Fruit fly (Drosophila melanogaster): Measurements from ENCODE around the gene Blos4.

Gene Blos4

dm6 chr3L:10889000-10889691 lies 10.3 kb downstream of the Blos4 start:
- TF ChIP-seq Myc (optimal IDR thresholded peaks at IDR 0.05) (no peak), ey (GFP tag; optimal IDR thresholded peaks at IDR 0.05) (no peak), fru (GFP tag; optimal IDR thresholded peaks at IDR 0.05) (no peak), Abd-B (GFP tag; optimal IDR thresholded peaks at IDR 0.05) (no peak), usp (GFP tag; optimal IDR thresholded peaks at IDR 0.05) (no peak), Hr78 (GFP tag; optimal IDR thresholded peaks at IDR 0.05) (no peak)

- TF ChIP-seq Abd-B (GFP tag; optimal IDR thresholded peaks at IDR 0.05), result no peak
- TF ChIP-seq Myc (optimal IDR thresholded peaks at IDR 0.05), result no peak
- TF ChIP-seq fru (GFP tag; optimal IDR thresholded peaks at IDR 0.05), result no peak
- no peak for TF ChIP-seq foxo (GFP tag; optimal IDR thresholded peaks at IDR 0.05)
Observed at dm6 chr3L:10889692-10890089, 10.8 kb downstream of the Blos4 start, which contains the start of gene Cpr67Fa1. Gene Cpr67Fa1, plus strand, starts transcription at chr3L:10889990.

- TF ChIP-seq br (GFP tag; optimal IDR thresholded peaks at IDR 0.05), result no peak
- no peak for TF ChIP-seq sage (GFP tag; optimal IDR thresholded peaks at IDR 0.05)
- TF ChIP-seq Vsx2 (GFP tag; optimal IDR thresholded peaks at IDR 0.05; ENCODE audit: partially characterized antibody), result no peak
- TF ChIP-seq Hr78 (GFP tag; optimal IDR thresholded peaks at IDR 0.05), result no peak
- TF ChIP-seq GATAd (GFP tag; optimal IDR thresholded peaks at IDR 0.05), result no peak
- TF ChIP-seq sv (GFP tag; optimal IDR thresholded peaks at IDR 0.05), result no peak
- TF ChIP-seq Myc (optimal IDR thresholded peaks at IDR 0.05), result no peak
- no peak for TF ChIP-seq Jra (GFP tag; optimal IDR thresholded peaks at IDR 0.05)
- no peak for TF ChIP-seq Hr83 (GFP tag; optimal IDR thresholded peaks at IDR 0.05; ENCODE audit: poor library complexity, severe bottlenecking)
- TF ChIP-seq brk (GFP tag; optimal IDR thresholded peaks at IDR 0.05), result no peak
- TF ChIP-seq Sp1 (GFP tag; optimal IDR thresholded peaks at IDR 0.05), result no peak
- no peak for TF ChIP-seq OdsH (GFP tag; optimal IDR thresholded peaks at IDR 0.05)
- TF ChIP-seq pan (optimal IDR thresholded peaks at IDR 0.05), result no peak
- TF ChIP-seq rgr (GFP tag; optimal IDR thresholded peaks at IDR 0.05), result no peak
- no peak for TF ChIP-seq Dfd (GFP tag; optimal IDR thresholded peaks at IDR 0.05)
- no peak for TF ChIP-seq usp (GFP tag; optimal IDR thresholded peaks at IDR 0.05)
- TF ChIP-seq psq (GFP tag; optimal IDR thresholded peaks at IDR 0.05), result no peak
Observed at dm6 chr3L:10891414-10891813, 12.5 kb downstream of the Blos4 start, which contains the start of gene Cpr67Fa2. Gene Cpr67Fa2, plus strand, starts transcription at chr3L:10891714.

- TF ChIP-seq Myc (optimal IDR thresholded peaks at IDR 0.05), result peak; percentile 49
- peak; percentile 6 for TF ChIP-seq OdsH (GFP tag; optimal IDR thresholded peaks at IDR 0.05)
- TF ChIP-seq pan (optimal IDR thresholded peaks at IDR 0.05), result no peak
- TF ChIP-seq HLH106 (tag; optimal IDR thresholded peaks at IDR 0.05), result peak; percentile 35
- peak; percentile 1 for TF ChIP-seq psq (GFP tag; optimal IDR thresholded peaks at IDR 0.05)
- TF ChIP-seq ey (GFP tag; optimal IDR thresholded peaks at IDR 0.05), result no peak
Observed at dm6 chr3L:10893156-10893784, 14.4 kb downstream of the Blos4 start.

- no peak for TF ChIP-seq lola (GFP tag; optimal IDR thresholded peaks at IDR 0.05)
- no peak for TF ChIP-seq rgr (GFP tag; optimal IDR thresholded peaks at IDR 0.05)
- no peak for TF ChIP-seq dl (GFP tag; optimal IDR thresholded peaks at IDR 0.05; ENCODE audit: insufficient read depth in 1 of 2, partially characterized antibody in 2 of 2)
- TF ChIP-seq pan (optimal IDR thresholded peaks at IDR 0.05), result no peak
- TF ChIP-seq tai (GFP tag; optimal IDR thresholded peaks at IDR 0.05), result no peak
- no peak for TF ChIP-seq sage (GFP tag; optimal IDR thresholded peaks at IDR 0.05)
- no peak for TF ChIP-seq ey (GFP tag; optimal IDR thresholded peaks at IDR 0.05)
- TF ChIP-seq Abd-B (GFP tag; optimal IDR thresholded peaks at IDR 0.05), result no peak
Observed at dm6 chr3L:10894159-10894558, 15.3 kb downstream of the Blos4 start, which contains the start of gene Cpr67Fb. Gene Cpr67Fb, plus strand, starts transcription at chr3L:10894173.

dm6 chr3L:10896923-10897322 lies 18.0 kb downstream of the Blos4 start:
- TF ChIP-seq h (GFP tag; optimal IDR thresholded peaks at IDR 0.05), result peak; percentile 68
- no peak for TF ChIP-seq Hr83 (GFP tag; optimal IDR thresholded peaks at IDR 0.05; ENCODE audit: poor library complexity, severe bottlenecking)
- peak; percentile 34 for TF ChIP-seq CrebA (GFP tag; optimal IDR thresholded peaks at IDR 0.05; ENCODE audit: borderline replicate concordance)
- no peak for TF ChIP-seq jim (GFP tag; optimal IDR thresholded peaks at IDR 0.05)
